Fruit fly (Drosophila melanogaster): ENCODE measurements around the gene lmgA.

lmgA gene

DNA sequence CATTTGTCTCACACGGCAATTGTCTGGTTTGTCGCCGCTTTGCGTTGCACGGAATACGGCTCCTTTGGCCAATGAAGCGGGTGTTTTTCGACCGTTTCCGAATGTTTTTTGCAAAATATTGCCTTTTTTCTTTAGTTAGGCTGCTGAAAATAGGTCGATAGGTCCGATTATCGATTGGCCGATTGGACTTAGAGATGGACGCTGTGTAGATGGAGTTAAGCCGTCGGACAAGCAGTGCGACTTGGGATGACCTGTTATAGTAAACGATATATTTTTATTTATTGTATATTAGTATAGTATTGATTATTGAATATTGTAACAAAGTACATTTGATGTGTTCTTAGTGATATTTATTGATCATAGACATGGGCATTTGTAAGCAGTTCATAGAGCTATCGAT, at the start of gene lmgA, which contains the start of gene lmgB (continued):
- no peak for TF ChIP-seq pros (GFP tag; optimal IDR thresholded peaks at IDR 0.05)
- TF ChIP-seq psq (GFP tag; optimal IDR thresholded peaks at IDR 0.05): no peak
- TF ChIP-seq Taf1 (GFP tag; IDR thresholded peaks at IDR 0.05): no peak
- TF ChIP-seq CG2116 (GFP tag; optimal IDR thresholded peaks at IDR 0.05): peak; percentile 95
- no peak for TF ChIP-seq CG4360 (GFP tag; IDR thresholded peaks at IDR 0.05)
- no peak for TF ChIP-seq Hey (tag; optimal IDR thresholded peaks at IDR 0.05)
- no peak for TF ChIP-seq ash1 (GFP tag; optimal IDR thresholded peaks at IDR 0.05)
- TF ChIP-seq CG17361 (GFP tag; IDR thresholded peaks at IDR 0.05): peak; percentile 51; the same call in 1 of the 3 replicates
- no peak for TF ChIP-seq odd (GFP tag; optimal IDR thresholded peaks at IDR 0.05)
- no peak for TF ChIP-seq ken (GFP tag; IDR thresholded peaks at IDR 0.05)
- TF ChIP-seq mam (GFP tag; optimal IDR thresholded peaks at IDR 0.05): peak; percentile 53
- TF ChIP-seq E2f2 (GFP tag; IDR thresholded peaks at IDR 0.05): peak; percentile 91
- TF ChIP-seq HHEX (GFP tag; optimal IDR thresholded peaks at IDR 0.05): no peak
- 0 out of 2 replicates have a peak, but pooled peaks have one; percentile 17 for TF ChIP-seq Ada2b (GFP tag; IDR thresholded peaks at IDR 0.05)
- peak; percentile 45 for TF ChIP-seq az2 (GFP tag; optimal IDR thresholded peaks at IDR 0.05)
- peak; percentile 96 for TF ChIP-seq Dp (GFP tag; optimal IDR thresholded peaks at IDR 0.05)
- peak; percentile 65 for TF ChIP-seq Ptx1 (GFP tag; IDR thresholded peaks at IDR 0.05)
- peak; percentile 36 for TF ChIP-seq chn (GFP tag; optimal IDR thresholded peaks at IDR 0.05)
- TF ChIP-seq CG11695 (GFP tag; IDR thresholded peaks at IDR 0.05): no peak
- no peak for TF ChIP-seq p53 (GFP tag; optimal IDR thresholded peaks at IDR 0.05)
- peak; percentile 72 for TF ChIP-seq hbn (GFP tag; IDR thresholded peaks at IDR 0.05; ENCODE audit: partially characterized antibody)
- no peak for TF ChIP-seq CG15479 (GFP tag; optimal IDR thresholded peaks at IDR 0.05)
- peak; percentile 47; the same call in 1 of the 2 replicates for TF ChIP-seq sob (GFP tag; IDR thresholded peaks at IDR 0.05)
- no peak for TF ChIP-seq lola (GFP tag; optimal IDR thresholded peaks at IDR 0.05)
- TF ChIP-seq ewg (GFP tag; optimal IDR thresholded peaks at IDR 0.05): no peak
- no peak for TF ChIP-seq Ravus (GFP tag; IDR thresholded peaks at IDR 0.05)
- no peak for TF ChIP-seq eve (GFP tag; optimal IDR thresholded peaks at IDR 0.05)
- TF ChIP-seq CG8478 (optimal IDR thresholded peaks at IDR 0.05): no peak
- TF ChIP-seq Deaf1 (tag; optimal IDR thresholded peaks at IDR 0.05): no peak
- no peak for TF ChIP-seq CG8281 (tag; optimal IDR thresholded peaks at IDR 0.05)
- no peak for TF ChIP-seq CG7372 (GFP tag; IDR thresholded peaks at IDR 0.05)
- TF ChIP-seq CG1233 (GFP tag; optimal IDR thresholded peaks at IDR 0.05): no peak
- TF ChIP-seq Ssrp (tag; optimal IDR thresholded peaks at IDR 0.05): no peak
- TF ChIP-seq ind (GFP tag; optimal IDR thresholded peaks at IDR 0.05): peak; percentile 62
- TF ChIP-seq Eip74EF (GFP tag; optimal IDR thresholded peaks at IDR 0.05): no peak
- peak; percentile 62 for TF ChIP-seq CG2120 (GFP tag; optimal IDR thresholded peaks at IDR 0.05)
- TF ChIP-seq vnd (GFP tag; IDR thresholded peaks at IDR 0.05; ENCODE audit: partially characterized antibody): peak; percentile 88
- TF ChIP-seq Dad (GFP tag; optimal IDR thresholded peaks at IDR 0.05): no peak
- no peak for TF ChIP-seq her (GFP tag; optimal IDR thresholded peaks at IDR 0.05)
- no peak for TF ChIP-seq crol (GFP tag; IDR thresholded peaks at IDR 0.05)
- no peak for TF ChIP-seq B-H2 (GFP tag; optimal IDR thresholded peaks at IDR 0.05)
- no peak for TF ChIP-seq CG10462 (GFP tag; optimal IDR thresholded peaks at IDR 0.05)
- TF ChIP-seq CG31388 (GFP tag; optimal IDR thresholded peaks at IDR 0.05): no peak
- no peak for TF ChIP-seq tll (GFP tag; optimal IDR thresholded peaks at IDR 0.05)
- 0 out of 2 replicates have a peak, but pooled peaks have one; percentile 23 for TF ChIP-seq E2f1 (GFP tag; IDR thresholded peaks at IDR 0.05)
- TF ChIP-seq fd102C (GFP tag; optimal IDR thresholded peaks at IDR 0.05): no peak
- TF ChIP-seq CG18619 (GFP tag; optimal IDR thresholded peaks at IDR 0.05): no peak
- TF ChIP-seq CG31441 (GFP tag; IDR thresholded peaks at IDR 0.05): peak; percentile 45; the same call in 1 of the 2 replicates
- no peak for TF ChIP-seq cwo (GFP tag; optimal IDR thresholded peaks at IDR 0.05)
- TF ChIP-seq CG11085 (GFP tag; IDR thresholded peaks at IDR 0.05): 0 out of 2 replicates have a peak, but pooled peaks have one; percentile 9
- TF ChIP-seq ftz-f1 (GFP tag; optimal IDR thresholded peaks at IDR 0.05): no peak
